Worm (Caenorhabditis elegans): ENCODE results near the gene mec-3.

mec-3 gene

ce11 chrIV:10498401-10498800, 36.7 kb upstream of the mec-3 start:
- TF ChIP-seq sea-2 (GFP tag; optimal IDR thresholded peaks at IDR 0.05) (no peak), nhr-12 (tag; optimal IDR thresholded peaks at IDR 0.05) (no peak), daf-12 (tag; optimal IDR thresholded peaks at IDR 0.05) (no peak), tbx-2 (tag; optimal IDR thresholded peaks at IDR 0.05) (no peak), fos-1 (tag; optimal IDR thresholded peaks at IDR 0.05) (no peak), elt-3 (tag; optimal IDR thresholded peaks at IDR 0.05) (no peak)

- no peak for TF ChIP-seq zag-1 (tag; optimal IDR thresholded peaks at IDR 0.05)
- TF ChIP-seq elt-1 (tag; optimal IDR thresholded peaks at IDR 0.05): no peak
- no peak for TF ChIP-seq nhr-28 (tag; optimal IDR thresholded peaks at IDR 0.05)
- no peak for TF ChIP-seq pqm-1 (tag; optimal IDR thresholded peaks at IDR 0.05)
- TF ChIP-seq ceh-28 (tag; optimal IDR thresholded peaks at IDR 0.05): no peak
These were observed 27.7 kb upstream of the mec-3 start for ce11 chrIV:10489409-10489808.

ce11 chrIV:10483607-10484117, 22.0 kb upstream of the mec-3 start, which contains the start of the genes F01D4.5 and ced-5:
Gene F01D4.5, minus strand, starts transcription at chrIV:10483657.
Gene ced-5, plus strand, starts transcription at chrIV:10484110.
- no peak for TF ChIP-seq nhr-11 (tag; optimal IDR thresholded peaks at IDR 0.05)
- no peak for TF ChIP-seq ceh-9 (tag; optimal IDR thresholded peaks at IDR 0.05)
- TF ChIP-seq nhr-77 (tag; optimal IDR thresholded peaks at IDR 0.05): no peak
- peak; percentile 48 for TF ChIP-seq jun-1 (tag; optimal IDR thresholded peaks at IDR 0.05)
- TF ChIP-seq ceh-16 (tag; optimal IDR thresholded peaks at IDR 0.05): no peak
- TF ChIP-seq nhr-43 (tag; optimal IDR thresholded peaks at IDR 0.05; ENCODE audit: poor library complexity, severe bottlenecking): peak; percentile 94
- TF ChIP-seq elt-2 (tag; optimal IDR thresholded peaks at IDR 0.05): peak; percentile 53
- TF ChIP-seq tbx-2 (tag; optimal IDR thresholded peaks at IDR 0.05): peak; percentile 53
- TF ChIP-seq nfya-1 (tag; optimal IDR thresholded peaks at IDR 0.05; ENCODE audit: insufficient read depth): peak; percentile 67
- TF ChIP-seq skn-1 (tag; optimal IDR thresholded peaks at IDR 0.05): peak; percentile 17
- no peak for TF ChIP-seq nhr-76 (tag; optimal IDR thresholded peaks at IDR 0.05)
- no peak for TF ChIP-seq egl-27 (tag; optimal IDR thresholded peaks at IDR 0.05)
- TF ChIP-seq pha-4 (tag; optimal IDR thresholded peaks at IDR 0.05): peak; percentile 91
- no peak for TF ChIP-seq ama-1 (optimal IDR thresholded peaks at IDR 0.05)
- TF ChIP-seq lin-39 (tag; optimal IDR thresholded peaks at IDR 0.05): no peak
- no peak for TF ChIP-seq fos-1 (tag; optimal IDR thresholded peaks at IDR 0.05)
- TF ChIP-seq nhr-237 (tag; optimal IDR thresholded peaks at IDR 0.05): no peak
- TF ChIP-seq elt-3 (tag; optimal IDR thresholded peaks at IDR 0.05): no peak
- peak; percentile 69 for TF ChIP-seq snpc-4 (tag; optimal IDR thresholded peaks at IDR 0.05)
- TF ChIP-seq nhr-28 (tag; optimal IDR thresholded peaks at IDR 0.05): no peak
- TF ChIP-seq lin-15B (tag; optimal IDR thresholded peaks at IDR 0.05): peak; percentile 85
- TF ChIP-seq nhr-23 (tag; optimal IDR thresholded peaks at IDR 0.05): peak; percentile 84
- TF ChIP-seq elt-1 (tag; optimal IDR thresholded peaks at IDR 0.05): peak; percentile 33
- no peak for TF ChIP-seq mml-1 (tag; optimal IDR thresholded peaks at IDR 0.05)
- no peak for TF ChIP-seq mdl-1 (tag; optimal IDR thresholded peaks at IDR 0.05)
- TF ChIP-seq R02D3.7 (tag; optimal IDR thresholded peaks at IDR 0.05): peak; percentile 5
- TF ChIP-seq zag-1 (tag; optimal IDR thresholded peaks at IDR 0.05): no peak
- no peak for TF ChIP-seq unc-62 (GFP tag; optimal IDR thresholded peaks at IDR 0.05)
- peak; percentile 69 for TF ChIP-seq pqm-1 (tag; optimal IDR thresholded peaks at IDR 0.05)
- TF ChIP-seq lsy-12 (tag; optimal IDR thresholded peaks at IDR 0.05): peak; percentile 84
- TF ChIP-seq ZK546.5 (tag; optimal IDR thresholded peaks at IDR 0.05): no peak
- peak; percentile 42 for TF ChIP-seq nhr-25 (tag; optimal IDR thresholded peaks at IDR 0.05)
- no peak for TF ChIP-seq ztf-11 (tag; optimal IDR thresholded peaks at IDR 0.05)
- TF ChIP-seq hmg-11 (tag; optimal IDR thresholded peaks at IDR 0.05): peak; percentile 45
- TF ChIP-seq aly-2 (tag; optimal IDR thresholded peaks at IDR 0.05): no peak
- peak in 1 of 2 experiments; percentile 76 for TF ChIP-seq eor-1 (tag; optimal IDR thresholded peaks at IDR 0.05)
- TF ChIP-seq unc-39 (tag; optimal IDR thresholded peaks at IDR 0.05): no peak
